Worm (Caenorhabditis elegans): Measurements from ENCODE around the gene arcp-1.
A peak's percentile ranks its signal among the peaks of the same experiment; 100 is the strongest.

arcp-1 gene

ce11 chrIII:3795933-3796332, 36.7 kb upstream of the arcp-1 start:
- no peak for TF ChIP-seq mab-9 (GFP tag; IDR thresholded peaks at IDR 0.05)
- TF ChIP-seq nhr-85 (tag), result peak; percentile 45
- TF ChIP-seq C16A3.4 (tag; optimal IDR thresholded peaks at IDR 0.05), result no peak
- no peak for TF ChIP-seq nhr-19 (GFP tag; conservative IDR thresholded peaks at IDR 0.05)
- no peak for TF ChIP-seq snu-23 (GFP tag; optimal IDR thresholded peaks at IDR 0.05)
- no peak for TF ChIP-seq skn-1 (tag; optimal IDR thresholded peaks at IDR 0.05)
- TF ChIP-seq aha-1 (tag; optimal IDR thresholded peaks at IDR 0.05), result no peak
- TF ChIP-seq jun-1 (tag; optimal IDR thresholded peaks at IDR 0.05), result no peak

ce11 chrIII:3790855-3791254, 31.6 kb upstream of the arcp-1 start:
- TF ChIP-seq lin-35 (GFP tag; optimal IDR thresholded peaks at IDR 0.05) (peak; percentile 17 to 38), nhr-84 (tag; optimal IDR thresholded peaks at IDR 0.05) (no peak), dpl-1 (GFP tag; optimal IDR thresholded peaks at IDR 0.05) (peak in 2 of 3 experiments; percentile 50 to 67), efl-1 (optimal IDR thresholded peaks at IDR 0.05) (peak in 1 of 2 experiments; percentile 34), efl-1 (GFP tag; optimal IDR thresholded peaks at IDR 0.05 in 1 of 2) (peak; percentile 71 to 83)

ce11 chrIII:3789688-3790371, 30.6 kb upstream of the arcp-1 start:
- peak; percentile 55 for TF ChIP-seq nhr-85 (tag)
- no peak for TF ChIP-seq F16B12.6 (tag; optimal IDR thresholded peaks at IDR 0.05)
- TF ChIP-seq ztf-4 (tag; optimal IDR thresholded peaks at IDR 0.05), result peak; percentile 7
- no peak for TF ChIP-seq rnt-1 (tag; optimal IDR thresholded peaks at IDR 0.05)
- TF ChIP-seq efl-1 (optimal IDR thresholded peaks at IDR 0.05), result no peak
- TF ChIP-seq efl-1 (GFP tag; optimal IDR thresholded peaks at IDR 0.05 in 1 of 2), result peak in 1 of 2 experiments; percentile 51
- TF ChIP-seq ceh-8 (GFP tag; optimal IDR thresholded peaks at IDR 0.05), result peak; percentile 63
- TF ChIP-seq lin-14 (GFP tag; optimal IDR thresholded peaks at IDR 0.05), result peak; percentile 7
- peak in 1 of 2 experiments; percentile 5 for TF ChIP-seq lsy-2 (tag; optimal IDR thresholded peaks at IDR 0.05)

ce11 chrIII:3786427-3786935, 27.3 kb upstream of the arcp-1 start, which contains the start of gene acy-3:
TSS of gene acy-3 (minus strand) at chrIII:3786477.
- TF ChIP-seq egl-27 (tag; optimal IDR thresholded peaks at IDR 0.05), result peak in 1 of 2 experiments; percentile 19
- TF ChIP-seq dpl-1 (GFP tag; optimal IDR thresholded peaks at IDR 0.05), result peak in 1 of 3 experiments; percentile 35
- peak; percentile 50 for TF ChIP-seq blmp-1 (tag; optimal IDR thresholded peaks at IDR 0.05)
- peak; percentile 25 for TF ChIP-seq sup-37 (GFP tag; optimal IDR thresholded peaks at IDR 0.05)
- TF ChIP-seq Y116A8C.19 (tag; optimal IDR thresholded peaks at IDR 0.05; ENCODE audit: borderline replicate concordance), result no peak
- TF ChIP-seq nhr-19 (GFP tag; conservative IDR thresholded peaks at IDR 0.05), result peak; percentile 67
- no peak for TF ChIP-seq ama-1 (optimal IDR thresholded peaks at IDR 0.05)
- TF ChIP-seq lin-39 (tag; optimal IDR thresholded peaks at IDR 0.05), result no peak
- peak; percentile 51 for TF ChIP-seq swsn-7 (tag; optimal IDR thresholded peaks at IDR 0.05)
- TF ChIP-seq rnt-1 (tag; optimal IDR thresholded peaks at IDR 0.05), result peak; percentile 72
- TF ChIP-seq snu-23 (GFP tag; optimal IDR thresholded peaks at IDR 0.05), result peak; percentile 76
- TF ChIP-seq nhr-11 (tag; optimal IDR thresholded peaks at IDR 0.05), result peak; percentile 24
- no peak for TF ChIP-seq mab-9 (GFP tag; IDR thresholded peaks at IDR 0.05)
- TF ChIP-seq lin-35 (GFP tag; optimal IDR thresholded peaks at IDR 0.05), result peak; percentile 5 to 40
- peak; percentile 85 for TF ChIP-seq nhr-71 (tag; optimal IDR thresholded peaks at IDR 0.05)
- TF ChIP-seq lin-14 (GFP tag; optimal IDR thresholded peaks at IDR 0.05), result peak; percentile 78
- TF ChIP-seq nhr-28 (tag; optimal IDR thresholded peaks at IDR 0.05), result no peak
- TF ChIP-seq elt-3 (tag; optimal IDR thresholded peaks at IDR 0.05), result peak in 1 of 6 experiments; percentile 18
- TF ChIP-seq jun-1 (tag; optimal IDR thresholded peaks at IDR 0.05), result peak; percentile 7
- peak; percentile 19 for TF ChIP-seq fos-1 (tag; optimal IDR thresholded peaks at IDR 0.05)
- TF ChIP-seq ets-5 (GFP tag; IDR thresholded peaks at IDR 0.05), result no peak
- TF ChIP-seq unc-130 (tag; optimal IDR thresholded peaks at IDR 0.05), result peak; percentile 18
- peak; percentile 28 for TF ChIP-seq elt-2 (tag; optimal IDR thresholded peaks at IDR 0.05)
- no peak for TF ChIP-seq aly-2 (tag; optimal IDR thresholded peaks at IDR 0.05)
- no peak for TF ChIP-seq irx-1 (tag; optimal IDR thresholded peaks at IDR 0.05)
- peak; percentile 31 for TF ChIP-seq tbx-2 (tag; optimal IDR thresholded peaks at IDR 0.05)
- peak; percentile 1 for TF ChIP-seq skn-1 (tag; optimal IDR thresholded peaks at IDR 0.05)
- TF ChIP-seq xbp-1 (tag; optimal IDR thresholded peaks at IDR 0.05), result peak; percentile 21
- TF ChIP-seq nhr-85 (tag), result peak; percentile 86
- TF ChIP-seq nhr-90 (tag; optimal IDR thresholded peaks at IDR 0.05; ENCODE audit: poor library complexity), result peak; percentile 53
- TF ChIP-seq dsc-1 (tag; optimal IDR thresholded peaks at IDR 0.05), result no peak
- TF ChIP-seq nhr-47 (tag; optimal IDR thresholded peaks at IDR 0.05), result peak; percentile 56
- peak; percentile 62 for TF ChIP-seq nhr-20 (tag; optimal IDR thresholded peaks at IDR 0.05)
- TF ChIP-seq ceh-88 (GFP tag; IDR thresholded peaks at IDR 0.05), result no peak
- TF ChIP-seq hpl-2 (GFP tag; optimal IDR thresholded peaks at IDR 0.05), result no peak
- TF ChIP-seq fkh-10 (GFP tag; optimal IDR thresholded peaks at IDR 0.05), result no peak
